Fruit fly (Drosophila melanogaster) ovary, adult (tissue): ENCODE data around the gene CG33768.

ENCODE experiments used
- CG17801 ChIP-seq: fragments of 200-800 bp; optimal IDR thresholded peaks from 2 replicates; lab custom pipeline; 2019; ENCODE audit warnings: missing biosample characterization, mild to moderate bottlenecking, missing genetic modification characterization, moderate library complexity; ENCODE audit not compliant: partially characterized antibody

CG33768 gene

DNA sequence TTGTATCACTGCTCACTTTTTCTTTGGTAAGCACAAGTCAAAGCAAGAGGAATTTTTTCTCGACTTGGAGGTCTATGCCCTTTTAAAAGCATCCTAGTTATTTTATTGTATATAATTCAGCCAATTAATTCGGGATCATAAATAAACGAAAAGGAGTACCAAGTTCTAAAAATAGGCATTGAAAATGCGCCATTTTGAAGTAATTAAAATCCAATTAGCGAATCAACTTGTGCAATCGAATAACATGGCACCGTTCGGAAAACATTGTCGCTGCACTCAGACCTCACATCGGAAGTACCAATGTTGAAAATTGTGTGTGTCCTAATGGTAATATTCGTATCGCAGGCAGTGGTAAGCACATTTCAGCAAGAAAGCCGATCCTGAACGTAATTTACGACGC is at the start of gene CG33768:
Gene CG33768, plus strand, starts transcription at position 301 of the 400 bp plus-strand sequence.
- no peak for TF ChIP-seq CG17801

DNA sequence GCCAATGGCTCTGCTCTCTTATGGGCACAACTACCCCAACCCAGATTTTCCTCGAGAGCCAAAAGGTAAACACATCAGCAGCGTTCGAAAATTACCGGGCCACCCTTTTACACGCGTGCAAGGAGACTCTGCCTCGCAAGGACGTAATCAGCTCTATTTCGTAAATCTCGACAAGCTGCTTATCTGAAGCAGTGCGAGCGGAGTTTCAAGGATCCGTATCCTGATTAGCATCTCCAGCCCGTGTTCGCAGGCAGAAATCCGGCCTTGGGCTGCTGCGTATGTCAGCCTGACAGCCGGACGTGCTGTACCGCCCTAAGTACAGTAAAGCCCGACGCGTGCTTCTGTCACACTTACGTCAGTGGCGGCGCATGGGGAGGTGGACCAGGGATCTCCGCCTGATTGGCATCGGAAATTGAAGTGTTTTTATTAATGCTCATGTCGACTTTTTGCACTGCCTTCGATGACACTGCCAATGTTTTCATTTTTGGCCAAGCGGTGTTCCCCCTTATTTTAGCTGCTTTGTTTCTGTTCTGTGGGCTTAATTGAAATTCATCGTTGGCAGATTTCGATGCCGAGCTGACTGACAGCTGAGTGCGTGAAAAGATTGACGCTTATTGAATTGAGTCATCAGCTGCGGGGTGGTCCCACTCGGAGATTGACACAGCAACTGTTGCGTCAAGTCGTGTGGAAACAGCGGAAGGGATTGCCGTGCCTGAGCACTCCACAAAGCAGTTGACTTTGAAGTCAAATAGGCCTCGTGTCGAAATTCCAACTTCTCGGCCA is 41.1 kb upstream of the CG33768 start, which contains the start of gene ND-B14.5AL:
Gene ND-B14.5AL, plus strand, starts transcription at position 733 of the 783 bp plus-strand sequence.
- no peak for TF ChIP-seq CG17801

DNA sequence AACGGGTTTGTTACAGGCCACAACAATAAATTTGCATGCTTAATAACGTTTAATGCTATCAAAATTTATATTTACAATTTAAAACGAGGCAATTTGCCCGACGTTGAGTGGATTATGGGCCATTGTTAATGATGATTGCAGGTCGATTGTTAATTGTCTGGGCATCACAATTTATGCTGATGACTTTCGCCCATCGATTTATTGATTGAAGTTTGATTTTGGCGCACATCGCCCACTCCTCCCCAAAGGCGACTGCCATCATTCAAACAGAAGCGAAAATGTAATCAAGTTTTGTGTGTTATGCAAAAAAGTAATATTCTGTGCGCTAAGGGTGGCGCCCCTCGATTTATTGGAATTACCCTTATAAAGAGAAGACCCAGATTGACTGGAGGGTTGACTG is 39.9 kb upstream of the CG33768 start:
- TF ChIP-seq CG17801, result no peak

DNA sequence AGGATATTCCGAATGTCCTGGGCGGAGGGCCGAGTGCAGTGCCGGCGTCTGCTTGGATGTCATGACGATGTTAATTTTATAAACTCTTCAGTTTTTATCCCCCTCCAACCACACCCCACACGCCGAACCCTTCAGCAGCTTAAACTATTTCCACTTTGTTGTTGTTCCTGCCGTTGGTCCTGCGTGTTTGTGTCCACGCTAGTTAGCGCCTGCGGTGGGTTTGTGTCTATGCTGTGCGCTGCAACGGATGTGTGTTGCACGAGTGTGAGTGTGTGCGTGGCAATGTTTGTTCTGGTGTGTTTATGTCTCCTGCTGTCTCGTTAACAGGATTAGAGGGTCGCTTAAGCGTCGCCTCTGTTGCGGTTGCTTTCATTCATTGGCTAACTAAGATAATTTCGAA is 30.2 kb upstream of the CG33768 start:
- TF ChIP-seq CG17801, result no peak

DNA sequence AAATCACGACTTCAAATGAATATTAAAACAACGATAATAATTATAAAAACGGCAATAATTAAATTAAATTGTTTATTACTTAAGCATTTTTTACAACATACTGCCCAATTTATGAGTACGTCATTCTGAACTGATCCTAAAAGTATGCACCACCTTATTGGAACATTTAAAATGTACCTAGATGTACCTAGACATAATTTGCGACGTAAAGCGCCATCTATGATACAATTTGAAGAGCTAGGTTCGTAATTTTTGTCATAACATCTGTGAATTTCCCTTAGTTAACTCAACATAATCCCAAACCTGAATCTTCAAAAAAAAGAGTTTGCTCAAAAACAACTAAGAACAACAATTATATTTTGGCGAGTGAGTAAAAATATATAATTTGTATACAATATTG is 12.9 kb upstream of the CG33768 start:
- no peak for TF ChIP-seq CG17801

DNA sequence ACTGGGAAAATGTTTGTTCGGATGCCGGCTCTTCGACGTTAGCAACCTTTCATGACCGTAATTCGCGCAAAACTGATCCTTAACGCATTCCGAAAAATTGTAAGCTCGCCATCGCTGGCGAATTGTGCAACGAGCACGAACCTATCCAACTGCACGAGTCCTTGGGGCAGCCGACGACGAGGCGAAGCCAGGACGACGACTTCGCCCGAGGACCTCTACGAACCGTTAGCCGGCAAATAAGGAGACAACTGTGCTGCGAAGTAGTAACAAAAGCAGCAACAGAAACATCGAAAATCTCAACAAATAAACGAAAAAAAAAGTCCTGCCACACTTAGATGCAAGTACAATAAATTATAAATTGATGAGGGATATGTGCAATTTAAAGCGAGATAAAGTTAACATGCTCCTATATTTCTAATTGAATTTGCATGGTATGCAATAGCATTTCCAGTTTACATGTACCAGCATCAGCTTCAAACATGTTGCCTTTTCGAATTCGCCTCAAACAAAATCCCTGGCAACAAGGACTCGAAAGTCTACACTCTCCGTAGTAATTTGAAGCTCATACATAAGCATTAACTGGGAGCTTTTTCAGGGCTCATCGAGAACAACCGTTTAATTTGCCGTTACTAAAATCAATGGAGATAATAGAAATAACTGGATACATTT is 9.0 kb upstream of the CG33768 start, which contains the start of gene CG14459:
Gene CG14459, minus strand, starts transcription at position 51 of the 669 bp plus-strand sequence.
- TF ChIP-seq CG17801, result no peak

DNA sequence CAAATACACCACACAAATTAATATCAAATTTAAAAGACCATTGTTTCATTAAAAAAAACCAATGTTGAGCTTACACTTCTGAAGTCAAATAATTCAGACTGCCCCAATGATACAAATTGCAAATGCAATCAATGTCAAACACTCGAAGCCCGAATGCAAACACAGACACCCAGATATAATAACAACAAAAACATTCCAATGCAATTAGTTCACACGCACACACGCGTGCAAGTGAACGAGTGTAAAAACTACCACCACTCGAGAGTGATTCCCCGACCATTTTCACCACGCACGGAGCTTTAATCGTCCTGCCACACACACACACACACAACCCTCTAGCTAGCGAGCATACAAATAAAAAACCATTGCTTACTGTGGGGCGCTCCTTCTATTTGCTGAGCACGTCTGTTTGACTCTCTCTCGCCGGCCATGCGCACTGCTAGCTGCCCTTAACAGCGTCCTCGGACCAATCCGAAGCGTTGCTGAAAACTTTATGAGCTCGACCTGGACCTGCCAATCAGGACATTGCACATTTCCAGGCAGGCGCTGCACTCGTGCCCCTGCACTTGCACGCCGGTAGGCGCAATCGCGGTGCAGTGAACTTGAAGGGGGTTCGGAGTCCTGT is 4.6 kb upstream of the CG33768 start:
- no peak for TF ChIP-seq CG17801

DNA sequence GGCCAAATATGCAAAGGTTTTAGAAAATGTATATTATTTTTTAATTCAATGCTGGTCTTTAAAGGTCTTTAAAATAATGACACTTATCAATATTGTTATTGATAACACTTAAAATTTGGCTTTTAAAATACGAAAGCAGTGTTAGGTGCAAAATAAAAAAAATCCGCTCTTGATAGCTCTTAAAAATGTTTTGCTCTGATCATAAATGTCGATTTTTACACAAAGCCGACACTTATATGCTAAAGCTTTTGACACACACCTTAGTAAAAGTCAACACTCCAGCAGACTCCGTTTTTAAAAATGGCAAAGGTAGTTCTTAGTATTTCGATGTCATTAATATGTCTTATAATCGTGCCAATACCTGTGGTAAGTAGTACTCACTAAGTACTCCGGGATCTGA is 1.6 kb upstream of the CG33768 start, which contains the start of gene CG33766:
Gene CG33766, plus strand, starts transcription at position 301 of the 400 bp plus-strand sequence.
- no peak for TF ChIP-seq CG17801

DNA sequence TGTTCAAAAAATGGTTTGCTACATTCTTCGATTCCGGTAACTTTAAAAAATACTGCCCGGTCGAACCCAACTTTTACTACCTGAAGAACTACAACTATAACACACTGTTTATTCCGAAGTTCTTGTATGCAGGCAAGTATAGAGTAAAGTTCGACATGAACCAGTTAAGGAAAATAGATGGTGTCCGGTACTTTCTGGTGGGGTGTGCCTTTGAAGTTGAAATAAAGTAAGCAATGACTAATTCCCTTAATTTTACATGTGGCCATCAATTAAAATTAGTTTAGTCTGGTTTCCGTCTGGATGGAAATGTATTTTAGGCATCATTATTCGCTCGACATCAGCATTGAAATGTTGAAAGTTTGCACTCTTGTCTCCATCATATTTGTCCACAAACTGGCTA is 956 bp upstream of the CG33768 start, which contains the start of gene CG33767:
Gene CG33767, plus strand, starts transcription at position 301 of the 400 bp plus-strand sequence.
- no peak for TF ChIP-seq CG17801

DNA sequence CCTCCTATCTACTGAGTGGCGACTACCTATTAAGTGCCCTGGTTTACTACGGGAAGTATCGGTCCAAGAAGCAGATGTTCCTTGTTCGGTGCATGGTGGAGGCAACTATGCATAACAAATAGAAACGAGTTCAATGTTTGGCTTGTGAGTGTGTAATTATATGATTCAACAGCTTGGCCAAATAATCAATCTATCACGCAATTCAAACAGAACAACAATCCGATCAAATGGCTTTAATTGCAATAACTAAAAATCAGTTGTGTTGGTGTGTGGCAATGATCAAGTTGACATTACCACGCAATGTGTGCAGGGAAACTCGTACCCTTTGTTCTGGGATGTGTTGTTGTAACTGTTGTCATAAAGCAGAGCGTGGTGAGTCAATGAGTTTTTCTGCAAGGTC is 664 bp downstream of the CG33768 start, which contains the start of gene CG33769:
Gene CG33769, plus strand, starts transcription at position 301 of the 400 bp plus-strand sequence.
- no peak for TF ChIP-seq CG17801

DNA sequence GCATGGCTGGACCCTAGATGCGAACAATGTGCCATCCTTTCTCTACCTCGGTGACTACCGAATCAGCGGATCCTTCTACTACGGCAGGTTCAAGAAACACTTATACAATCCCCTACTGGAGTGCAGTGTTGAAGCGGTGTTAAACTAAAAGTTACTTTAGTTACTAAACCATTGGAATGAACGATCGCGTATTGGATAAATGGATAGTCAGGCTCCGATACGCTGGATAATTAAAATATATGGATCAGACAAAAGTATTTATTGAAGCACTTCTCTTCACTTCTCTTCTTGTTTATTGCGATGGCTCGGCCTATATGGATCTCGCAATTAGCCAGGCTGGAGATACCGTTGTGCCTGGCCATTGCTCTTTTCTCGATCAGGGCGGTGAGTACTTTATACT is 1.4 kb downstream of the CG33768 start, which contains the start of gene CG33770:
Gene CG33770, plus strand, starts transcription at position 301 of the 400 bp plus-strand sequence.
- TF ChIP-seq CG17801, result no peak

DNA sequence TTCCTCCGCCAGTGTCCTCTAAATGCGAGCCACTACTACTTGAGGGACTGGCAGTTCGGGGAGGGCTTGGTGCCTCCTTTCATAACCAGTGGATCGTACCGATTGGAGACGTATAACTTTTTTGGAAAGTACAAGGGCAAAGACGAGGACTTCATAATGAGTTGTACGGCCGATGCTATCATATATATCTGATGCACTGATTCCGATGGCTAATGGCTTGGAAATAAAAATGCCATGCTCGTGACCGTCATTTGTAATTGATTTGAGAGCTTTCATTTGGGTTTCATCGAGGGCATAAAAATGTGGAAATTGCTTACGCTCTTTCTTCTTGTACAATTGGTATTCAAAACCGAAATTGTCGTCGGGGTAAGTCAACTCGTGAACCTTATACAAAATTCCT is 2.1 kb downstream of the CG33768 start, which contains the start of gene CG33771:
Gene CG33771, plus strand, starts transcription at position 301 of the 400 bp plus-strand sequence.
- TF ChIP-seq CG17801, result no peak

DNA sequence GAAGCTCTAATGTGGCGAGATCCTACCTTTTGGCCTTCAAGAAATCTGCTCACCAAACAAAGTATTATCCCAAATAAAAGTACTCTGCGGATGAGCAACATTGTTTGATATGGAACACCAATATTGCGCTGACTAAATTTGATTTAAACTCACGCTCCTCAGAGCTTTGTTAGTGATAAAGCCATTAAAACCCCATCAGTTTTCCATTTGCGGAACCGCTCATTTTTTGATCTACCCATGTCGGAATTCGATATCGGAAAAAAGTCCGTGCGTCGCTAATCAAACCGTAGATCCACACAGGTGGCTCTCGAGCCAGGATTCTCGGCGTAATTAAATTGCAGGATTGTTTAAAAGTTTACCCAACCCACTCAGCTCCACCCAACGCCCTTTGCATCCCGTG is 5.5 kb downstream of the CG33768 start, which contains the start of gene CG33772:
Gene CG33772, minus strand, starts transcription at position 101 of the 400 bp plus-strand sequence.
- no peak for TF ChIP-seq CG17801

DNA sequence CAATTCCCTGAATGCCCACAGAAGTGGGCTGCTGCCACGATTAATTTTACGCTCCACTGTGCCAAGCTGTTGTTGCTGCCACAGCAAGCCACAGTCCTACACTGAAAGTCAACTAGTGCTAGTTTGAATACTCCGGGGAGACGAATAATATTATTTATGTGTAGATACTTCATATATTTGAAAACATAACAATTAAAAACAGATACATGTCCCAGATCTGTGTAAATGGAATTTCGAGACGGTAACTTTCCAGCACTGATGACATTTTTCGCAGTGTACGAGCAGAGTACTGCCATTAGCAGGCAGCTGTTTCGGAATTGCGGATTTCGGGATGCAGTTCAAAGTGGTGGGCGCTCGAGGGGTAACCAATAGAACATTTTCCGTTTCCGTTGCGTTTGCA is 18.1 kb downstream of the CG33768 start:
- TF ChIP-seq CG17801, result no peak

DNA sequence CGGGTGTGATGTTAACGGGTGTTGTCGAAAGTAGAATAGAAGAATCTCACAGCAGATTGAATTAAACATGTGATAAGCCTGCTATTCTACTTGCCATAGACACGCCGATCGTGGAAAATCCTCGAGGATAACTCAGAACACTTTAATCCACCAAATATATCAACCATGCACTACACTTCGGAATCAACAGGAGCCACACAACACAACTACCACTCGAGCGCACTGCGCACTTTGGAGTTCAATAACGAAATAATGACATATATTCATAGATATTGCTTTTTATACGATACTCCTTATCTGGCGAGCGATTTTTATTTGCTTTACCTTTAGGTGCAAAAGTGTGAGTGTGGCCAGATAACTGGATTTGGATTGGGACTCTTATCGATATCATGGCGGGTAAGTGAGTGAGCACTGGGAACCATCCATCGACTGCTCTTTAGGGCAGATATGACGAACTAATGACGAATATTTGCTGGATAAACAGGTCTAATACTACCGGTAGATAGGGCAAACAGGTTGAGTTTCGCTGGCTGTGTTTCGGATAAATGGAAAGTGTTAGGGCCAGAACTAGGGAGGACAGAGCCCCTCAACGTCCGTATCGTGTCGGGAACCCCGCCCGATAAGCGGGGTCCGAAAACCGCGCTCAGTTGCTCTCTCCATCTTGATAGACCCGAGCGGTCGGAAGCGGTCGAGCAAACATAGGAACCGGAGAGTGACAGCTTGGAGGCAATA is 22.5 kb downstream of the CG33768 start, which contains the start of gene Jhbp6:
Gene Jhbp6, plus strand, starts transcription at position 682 of the 732 bp plus-strand sequence.
- no peak for TF ChIP-seq CG17801

DNA sequence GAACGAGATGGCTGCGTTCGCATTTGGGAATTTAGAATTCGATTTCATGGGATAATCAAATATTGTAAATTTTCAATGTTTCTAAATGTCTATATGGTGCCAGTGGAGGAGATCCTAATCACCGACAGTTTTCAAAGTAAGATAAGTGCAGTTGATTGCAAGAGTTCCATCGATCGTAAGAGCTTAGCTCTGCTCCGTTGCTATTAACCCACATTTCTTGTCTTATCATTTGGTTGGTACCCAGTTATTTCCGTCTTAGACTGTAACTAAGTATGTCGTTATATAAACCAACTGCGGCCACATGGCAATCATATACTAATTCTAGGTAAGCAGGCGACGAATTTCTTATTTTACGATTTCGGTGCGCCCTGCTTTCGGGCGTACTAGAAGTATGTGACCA is 23.2 kb downstream of the CG33768 start:
- TF ChIP-seq CG17801, result no peak
